Worm (Caenorhabditis elegans): ENCODE data around the gene C34F6.11.

ce11 chrX:11190443-11190842, 13.3 kb downstream of the C34F6.11 start:
- TF ChIP-seq lin-13 (tag; optimal IDR thresholded peaks at IDR 0.05) (no peak), nhr-12 (tag; optimal IDR thresholded peaks at IDR 0.05) (no peak), sem-2 (GFP tag; optimal IDR thresholded peaks at IDR 0.05) (no peak), mls-2 (tag; optimal IDR thresholded peaks at IDR 0.05) (no peak), snpc-4 (tag; optimal IDR thresholded peaks at IDR 0.05) (no peak), mab-5 (tag; optimal IDR thresholded peaks at IDR 0.05) (no peak), ztf-11 (tag; optimal IDR thresholded peaks at IDR 0.05) (no peak), tbx-8 (GFP tag; optimal IDR thresholded peaks at IDR 0.05) (no peak), nhr-237 (tag; optimal IDR thresholded peaks at IDR 0.05) (no peak), unc-39 (tag; optimal IDR thresholded peaks at IDR 0.05) (no peak), lsy-2 (tag; optimal IDR thresholded peaks at IDR 0.05) (no peak), unc-62 (GFP tag; optimal IDR thresholded peaks at IDR 0.05) (peak; percentile 26), M03D4.4 (tag; optimal IDR thresholded peaks at IDR 0.05) (no peak), nhr-2 (tag; optimal IDR thresholded peaks at IDR 0.05) (no peak)

Data from whole organism, mixed stage, embryonic.